Worm (Caenorhabditis elegans): ENCODE measurements around the gene srt-36.
"Not testable (repeated sequence)": the region's sequence is repeated elsewhere in the genome, so short reads cannot be mapped to it uniquely, and the experiment has no call there.

srt-36 gene

DNA sequence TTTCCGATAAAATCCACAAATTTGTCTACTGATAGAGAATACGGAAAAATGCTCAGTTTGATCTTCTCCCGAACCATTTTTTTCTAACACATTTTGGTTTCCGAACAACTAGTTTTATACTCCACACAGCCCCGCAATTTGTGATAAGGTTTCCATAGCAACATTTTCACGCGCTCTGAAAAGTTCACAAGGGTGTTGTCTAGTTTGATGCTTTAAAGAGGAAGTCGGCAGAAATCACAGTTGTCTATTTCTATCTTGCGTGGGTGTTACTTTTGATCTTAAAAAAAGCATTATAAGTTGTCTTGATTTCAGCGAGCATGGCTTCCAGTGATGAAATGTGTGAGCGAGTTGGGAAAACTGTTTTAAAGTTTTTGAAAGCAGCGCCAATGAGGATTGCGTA lies 31.6 kb upstream of the srt-36 start, which contains the start of gene ZC132.3:
TSS of gene ZC132.3 (minus strand) at position 101 of the 400 bp plus-strand sequence.
- TF ChIP-seq hlh-1 (tag; optimal IDR thresholded peaks at IDR 0.05) (no peak), cnd-1 (tag; optimal IDR thresholded peaks at IDR 0.05) (no peak), bed-3 (GFP tag; optimal IDR thresholded peaks at IDR 0.05) (no peak), zip-8 (tag; optimal IDR thresholded peaks at IDR 0.05) (no peak), sem-2 (GFP tag; optimal IDR thresholded peaks at IDR 0.05) (no peak), sptf-1 (tag; optimal IDR thresholded peaks at IDR 0.05) (no peak), M03D4.4 (tag; optimal IDR thresholded peaks at IDR 0.05) (no peak), drap-1 (GFP tag; optimal IDR thresholded peaks at IDR 0.05) (no peak), lsy-2 (tag; optimal IDR thresholded peaks at IDR 0.05) (no peak), ces-1 (GFP tag; optimal IDR thresholded peaks at IDR 0.05) (no peak), mls-2 (tag; optimal IDR thresholded peaks at IDR 0.05) (no peak)

ce11 chrV:4298579-4298978 lies 30.5 kb upstream of the srt-36 start, which contains the start of gene ZC132.11:
ZC132.11 (minus strand) TSS chrV:4298679.
- TF ChIP-seq elt-3 (tag; optimal IDR thresholded peaks at IDR 0.05) (no peak), nhr-76 (tag; optimal IDR thresholded peaks at IDR 0.05) (no peak), unc-120 (tag; optimal IDR thresholded peaks at IDR 0.05; ENCODE audit: poor library complexity, severe bottlenecking) (no peak), flh-1 (GFP tag; optimal IDR thresholded peaks at IDR 0.05) (no peak), ces-1 (GFP tag; optimal IDR thresholded peaks at IDR 0.05) (no peak), lin-32 (GFP tag; optimal IDR thresholded peaks at IDR 0.05) (no peak), ceh-43 (GFP tag; optimal IDR thresholded peaks at IDR 0.05) (no peak), ztf-11 (tag; optimal IDR thresholded peaks at IDR 0.05) (no peak)

DNA sequence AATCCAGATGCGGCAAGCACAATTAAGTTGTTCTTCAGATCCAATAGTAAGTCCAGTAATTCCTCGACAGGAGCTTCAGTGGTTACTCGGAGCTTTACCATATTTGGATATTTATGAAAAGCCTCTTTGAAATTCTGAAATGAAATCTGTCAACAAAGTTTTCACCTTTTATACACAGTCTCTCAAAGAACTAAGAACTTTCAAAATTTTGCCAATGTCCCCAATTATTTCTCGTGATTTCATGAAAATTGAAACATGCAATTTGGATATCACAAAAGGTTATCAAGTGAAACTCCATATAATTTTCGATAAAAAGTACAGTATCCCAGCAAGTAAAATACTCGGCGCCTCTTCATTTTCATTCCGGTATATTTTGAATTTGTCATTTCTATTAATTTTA lies 27.8 kb upstream of the srt-36 start, which contains the start of gene F47D2.11:
TSS of gene F47D2.11 (minus strand) at position 101 of the 400 bp plus-strand sequence.
- TF ChIP-seq elt-1 (tag; optimal IDR thresholded peaks at IDR 0.05; ENCODE audit: borderline replicate concordance, insufficient read depth), result no peak
- no peak for TF ChIP-seq mep-1 (tag; optimal IDR thresholded peaks at IDR 0.05)
- no peak for TF ChIP-seq nhr-237 (tag; optimal IDR thresholded peaks at IDR 0.05)
- TF ChIP-seq ceh-43 (GFP tag; optimal IDR thresholded peaks at IDR 0.05), result no peak
- no peak for TF ChIP-seq sptf-1 (tag; optimal IDR thresholded peaks at IDR 0.05)
- TF ChIP-seq bed-3 (GFP tag; optimal IDR thresholded peaks at IDR 0.05), result no peak
- no peak for TF ChIP-seq lin-32 (GFP tag; optimal IDR thresholded peaks at IDR 0.05)
- no peak for TF ChIP-seq zip-8 (tag; optimal IDR thresholded peaks at IDR 0.05)
- TF ChIP-seq drap-1 (GFP tag; optimal IDR thresholded peaks at IDR 0.05), result no peak
- no peak for TF ChIP-seq nhr-2 (tag; optimal IDR thresholded peaks at IDR 0.05)
- TF ChIP-seq unc-39 (tag; optimal IDR thresholded peaks at IDR 0.05), result no peak
- no peak for TF ChIP-seq mls-2 (tag; optimal IDR thresholded peaks at IDR 0.05)
- TF ChIP-seq nhr-28 (tag; optimal IDR thresholded peaks at IDR 0.05), result no peak
- TF ChIP-seq unc-62 (GFP tag; optimal IDR thresholded peaks at IDR 0.05), result no peak
- no peak for TF ChIP-seq hlh-1 (tag; optimal IDR thresholded peaks at IDR 0.05)

DNA sequence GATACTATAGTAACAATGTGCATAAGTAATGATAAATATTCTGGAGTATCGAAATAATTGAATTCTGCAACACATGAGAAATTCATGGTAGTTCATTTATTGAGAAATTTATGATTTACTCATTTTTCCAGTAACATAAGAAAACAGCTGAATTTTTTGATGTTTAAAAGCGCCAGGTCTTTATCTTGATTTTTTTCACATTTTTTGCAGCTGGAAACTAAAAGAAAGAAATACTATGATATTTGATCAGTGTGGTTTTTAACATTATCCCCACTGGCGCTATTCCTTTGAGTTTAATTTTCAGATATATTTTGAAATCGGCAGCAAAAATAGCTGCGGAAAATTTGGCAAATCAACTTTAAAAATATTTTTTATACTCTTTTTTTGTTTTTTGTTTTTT lies 25.3 kb upstream of the srt-36 start, which contains the start of gene srh-194:
TSS of gene srh-194 (minus strand) at position 101 of the 400 bp plus-strand sequence.
- not testable (repeated sequence) for TF ChIP-seq bed-3, lin-32, drap-1 (GFP tag; optimal IDR thresholded peaks at IDR 0.05)

DNA sequence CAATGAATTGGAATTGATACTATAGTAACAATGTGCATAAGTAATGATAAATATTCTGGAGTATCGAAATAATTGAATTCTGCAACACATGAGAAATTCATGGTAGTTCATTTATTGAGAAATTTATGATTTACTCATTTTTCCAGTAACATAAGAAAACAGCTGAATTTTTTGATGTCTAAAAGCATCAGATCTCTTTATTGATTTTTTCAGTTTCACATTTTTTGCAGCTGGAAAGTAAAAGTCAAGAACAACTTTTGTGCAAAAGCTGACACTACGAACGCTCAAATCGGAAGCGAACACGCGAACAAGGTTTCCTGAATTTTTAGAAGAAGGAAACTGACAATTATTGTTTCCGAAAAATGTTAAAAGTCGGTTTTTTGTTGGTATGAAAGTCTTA lies 22.0 kb upstream of the srt-36 start, which contains the start of gene srh-193:
TSS of gene srh-193 (minus strand) at position 101 of the 400 bp plus-strand sequence.
- not testable (repeated sequence) for TF ChIP-seq snpc-4 (tag; optimal IDR thresholded peaks at IDR 0.05); nhr-28 (tag; optimal IDR thresholded peaks at IDR 0.05); unc-62 (GFP tag; optimal IDR thresholded peaks at IDR 0.05)

ce11 chrV:4284737-4285136 lies 16.6 kb upstream of the srt-36 start, which contains the start of gene srt-19:
srt-19 (plus strand) TSS chrV:4285037.
- not testable (repeated sequence) for TF ChIP-seq cnd-1 (tag; optimal IDR thresholded peaks at IDR 0.05); ceh-83 (GFP tag; optimal IDR thresholded peaks at IDR 0.05); snpc-4 (tag; optimal IDR thresholded peaks at IDR 0.05)

- not testable (repeated sequence) for TF ChIP-seq mls-2 (tag; optimal IDR thresholded peaks at IDR 0.05); sem-2 (GFP tag; optimal IDR thresholded peaks at IDR 0.05); mep-1 (tag; optimal IDR thresholded peaks at IDR 0.05)
These were observed 13.6 kb upstream of the srt-36 start, which contains the start of gene srt-37 for ce11 chrV:4281699-4282098. srt-37 (minus strand) TSS chrV:4281799.
